Fruit fly (Drosophila melanogaster): Measurements from ENCODE around the gene Rack1.

The Rack1 gene

dm6 chr2L:7777979-7778692 is 49.0 kb downstream of the Rack1 start, which contains the start of gene CG7179:
TSS of gene CG7179 (minus strand) at chr2L:7778029.
- no peak for TF ChIP-seq CTCF (optimal IDR thresholded peaks at IDR 0.05)
- no peak for TF ChIP-seq CG8478 (optimal IDR thresholded peaks at IDR 0.05)

All from S2 (cell line).